Worm (Caenorhabditis elegans): ENCODE measurements around the gene C08F1.10.

The C08F1.10 gene

DNA sequence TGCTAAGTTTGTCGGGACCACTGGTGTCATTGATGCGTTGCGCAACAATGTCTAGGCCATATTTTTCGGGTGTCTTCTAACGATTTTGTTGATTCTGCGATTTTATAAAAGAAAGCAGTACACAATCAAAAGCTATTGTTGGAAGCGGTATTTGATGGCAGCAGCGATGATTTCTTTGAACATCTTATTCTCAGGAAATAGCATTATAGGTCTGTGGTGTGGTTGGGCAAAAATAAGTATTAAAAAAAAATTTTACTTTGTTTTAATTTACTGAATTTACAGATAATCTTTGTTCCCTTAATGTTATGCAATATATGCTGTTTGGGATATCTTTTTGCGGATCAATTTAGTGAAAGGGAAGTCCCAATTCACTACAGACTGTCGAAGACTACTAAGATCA, 29.1 kb downstream of the C08F1.10 start, which contains the start of gene F36H5.10:
TSS of gene F36H5.10 (plus strand) at position 301 of the 400 bp plus-strand sequence.
- TF ChIP-seq F13H6.1 (tag; optimal IDR thresholded peaks at IDR 0.05) (no peak), alr-1 (tag; optimal IDR thresholded peaks at IDR 0.05) (no peak), sma-9 (GFP tag; optimal IDR thresholded peaks at IDR 0.05) (no peak), sma-9 (tag; optimal IDR thresholded peaks at IDR 0.05) (no peak)

DNA sequence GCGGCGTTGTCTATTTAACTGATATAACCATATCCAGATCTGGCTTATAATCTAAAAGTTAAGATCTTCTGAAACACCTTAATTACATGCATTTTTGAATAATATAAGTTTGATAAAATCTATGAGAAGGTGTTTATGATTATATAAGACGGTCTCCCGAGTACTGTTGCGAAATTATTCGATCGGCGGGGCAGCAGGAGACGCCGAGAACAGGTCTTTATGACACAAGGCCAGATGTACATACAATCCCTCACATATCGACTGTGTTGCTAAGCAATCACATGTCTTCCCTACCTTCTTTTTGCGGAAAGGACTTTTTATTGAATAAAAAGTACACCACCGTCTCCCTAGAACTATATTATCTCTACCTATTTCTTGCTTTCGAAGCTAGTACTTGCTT, 29.5 kb downstream of the C08F1.10 start, which contains the start of gene fbxb-53:
TSS of gene fbxb-53 (plus strand) at position 301 of the 400 bp plus-strand sequence.
- no peak for TF ChIP-seq ceh-82 (tag; optimal IDR thresholded peaks at IDR 0.05)
- no peak for TF ChIP-seq dmd-4 (tag; optimal IDR thresholded peaks at IDR 0.05)
- no peak for TF ChIP-seq nhr-6 (tag; optimal IDR thresholded peaks at IDR 0.05)
- TF ChIP-seq nhr-12 (tag; optimal IDR thresholded peaks at IDR 0.05), result no peak
- TF ChIP-seq egl-27 (tag; optimal IDR thresholded peaks at IDR 0.05), result no peak
- TF ChIP-seq unc-39 (tag; optimal IDR thresholded peaks at IDR 0.05), result no peak
- no peak for TF ChIP-seq mab-5 (tag; optimal IDR thresholded peaks at IDR 0.05)
- no peak for TF ChIP-seq unc-55 (GFP tag; optimal IDR thresholded peaks at IDR 0.05)
- no peak for TF ChIP-seq R02D3.7 (tag; optimal IDR thresholded peaks at IDR 0.05)
- TF ChIP-seq nhr-10 (tag; optimal IDR thresholded peaks at IDR 0.05), result no peak
- TF ChIP-seq gmeb-1 (tag; optimal IDR thresholded peaks at IDR 0.05), result no peak
- no peak for TF ChIP-seq crh-2 (tag; optimal IDR thresholded peaks at IDR 0.05)

ce11 chrII:1756072-1756471, 30.0 kb downstream of the C08F1.10 start, which contains the start of gene F36H5.17:
TSS of gene F36H5.17 (minus strand) at chrII:1756172.
- no peak for TF ChIP-seq nhr-10 (tag; optimal IDR thresholded peaks at IDR 0.05)
- no peak for TF ChIP-seq ceh-82 (tag; optimal IDR thresholded peaks at IDR 0.05)
- no peak for TF ChIP-seq lin-39 (tag; optimal IDR thresholded peaks at IDR 0.05)
- TF ChIP-seq unc-39 (tag; optimal IDR thresholded peaks at IDR 0.05), result no peak
- TF ChIP-seq nhr-129 (tag; optimal IDR thresholded peaks at IDR 0.05), result no peak
- TF ChIP-seq egl-27 (tag; optimal IDR thresholded peaks at IDR 0.05), result no peak
- no peak for TF ChIP-seq aly-2 (tag; optimal IDR thresholded peaks at IDR 0.05)
- no peak for TF ChIP-seq nhr-23 (tag; optimal IDR thresholded peaks at IDR 0.05)
- no peak for TF ChIP-seq mab-5 (tag; optimal IDR thresholded peaks at IDR 0.05)
- TF ChIP-seq nhr-21 (tag; optimal IDR thresholded peaks at IDR 0.05), result no peak
- no peak for TF ChIP-seq nhr-11 (tag; optimal IDR thresholded peaks at IDR 0.05)
- no peak for TF ChIP-seq nhr-237 (tag; optimal IDR thresholded peaks at IDR 0.05)

ce11 chrII:1752990-1753389, 33.1 kb downstream of the C08F1.10 start, which contains the start of gene F36H5.9:
TSS of gene F36H5.9 (minus strand) at chrII:1753090.
- TF ChIP-seq elt-3 (tag; optimal IDR thresholded peaks at IDR 0.05), result no peak
- no peak for TF ChIP-seq Y55F3AM.14 (GFP tag; optimal IDR thresholded peaks at IDR 0.05)
- TF ChIP-seq sma-9 (GFP tag; optimal IDR thresholded peaks at IDR 0.05), result no peak
- no peak for TF ChIP-seq sma-9 (tag; optimal IDR thresholded peaks at IDR 0.05)
- TF ChIP-seq alr-1 (tag; optimal IDR thresholded peaks at IDR 0.05), result no peak

DNA sequence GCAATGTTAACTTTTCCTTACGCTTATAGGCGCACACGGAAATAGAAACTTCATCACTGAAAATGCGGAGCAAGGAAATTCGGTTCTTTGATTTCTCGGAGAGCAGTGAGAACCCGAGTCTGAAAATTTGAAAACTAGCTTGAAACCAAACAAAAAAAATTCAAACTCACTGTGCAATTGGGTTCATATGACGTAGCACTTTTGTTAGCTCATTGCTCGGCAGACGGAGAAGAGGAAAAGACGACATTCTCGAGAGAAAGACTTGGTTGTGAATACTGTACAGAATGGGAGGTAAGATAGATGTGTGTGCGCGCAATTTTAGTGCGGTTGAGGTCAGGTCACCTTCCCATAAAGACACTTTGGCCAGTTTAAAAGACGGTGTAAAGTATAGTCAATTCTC, 35.7 kb downstream of the C08F1.10 start, which contains the start of the genes F36H5.13 and F36H5.8:
TSS of gene F36H5.13 (minus strand) at position 101 of the 400 bp plus-strand sequence.
TSS of gene F36H5.8 (minus strand) at position 274 of the 400 bp plus-strand sequence.
- no peak for TF ChIP-seq lin-39 (tag; optimal IDR thresholded peaks at IDR 0.05)
- no peak for TF ChIP-seq sma-3 (GFP tag; optimal IDR thresholded peaks at IDR 0.05)
- TF ChIP-seq nhr-11 (tag; optimal IDR thresholded peaks at IDR 0.05), result no peak
- no peak for TF ChIP-seq nhr-12 (tag; optimal IDR thresholded peaks at IDR 0.05)
- TF ChIP-seq aly-2 (tag; optimal IDR thresholded peaks at IDR 0.05), result no peak
- TF ChIP-seq nhr-23 (tag; optimal IDR thresholded peaks at IDR 0.05), result no peak

DNA sequence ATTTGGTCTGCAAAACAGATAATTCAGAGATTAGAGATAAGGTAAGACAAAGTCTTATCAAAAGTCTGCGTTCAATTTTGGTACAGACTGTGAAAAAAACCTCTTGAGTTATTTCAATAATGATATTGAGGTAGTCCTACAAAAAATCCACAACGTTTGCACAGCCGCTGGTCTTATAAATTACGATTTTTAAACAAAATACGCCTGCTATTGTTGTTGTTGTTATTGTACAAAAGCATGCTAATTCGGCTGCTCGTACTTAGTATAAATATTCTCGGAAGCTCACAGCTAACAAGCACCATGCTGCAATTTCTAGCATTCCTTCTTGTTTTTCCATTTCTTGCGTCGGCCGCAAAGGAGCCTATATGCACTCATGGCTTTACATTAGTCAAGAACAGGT, 41.9 kb downstream of the C08F1.10 start, which contains the start of gene clec-19:
TSS of gene clec-19 (plus strand) at position 301 of the 400 bp plus-strand sequence.
- no peak for TF ChIP-seq egl-27 (tag; optimal IDR thresholded peaks at IDR 0.05)
- no peak for TF ChIP-seq skn-1 (tag; optimal IDR thresholded peaks at IDR 0.05)
- TF ChIP-seq Y55F3AM.14 (GFP tag; optimal IDR thresholded peaks at IDR 0.05), result no peak
- no peak for TF ChIP-seq peb-1 (tag; optimal IDR thresholded peaks at IDR 0.05)
- no peak for TF ChIP-seq elt-3 (tag; optimal IDR thresholded peaks at IDR 0.05)
- TF ChIP-seq elt-1 (tag; optimal IDR thresholded peaks at IDR 0.05), result no peak

- TF ChIP-seq ZK546.5 (tag; optimal IDR thresholded peaks at IDR 0.05), result no peak
- TF ChIP-seq crh-2 (tag; optimal IDR thresholded peaks at IDR 0.05), result no peak
- no peak for TF ChIP-seq sma-3 (GFP tag; optimal IDR thresholded peaks at IDR 0.05)
- no peak for TF ChIP-seq mab-5 (tag; optimal IDR thresholded peaks at IDR 0.05)
Observed at ce11 chrII:1742535-1742934, 43.6 kb downstream of the C08F1.10 start, which contains the start of gene F36H5.12. TSS of gene F36H5.12 (plus strand) at chrII:1742835.

Data from whole organism, L2 larva.